Worm (Caenorhabditis elegans): Measurements from ENCODE around the gene D2023.6.

ce11 chrV:11818786-11819185 lies 8.4 kb upstream of the D2023.6 start:
- TF ChIP-seq pha-4 (tag; optimal IDR thresholded peaks at IDR 0.05): no peak
- TF ChIP-seq unc-62 (GFP tag; optimal IDR thresholded peaks at IDR 0.05): no peak
- no peak for TF ChIP-seq nhr-76 (tag; optimal IDR thresholded peaks at IDR 0.05)
- TF ChIP-seq unc-39 (tag; optimal IDR thresholded peaks at IDR 0.05): no peak
- no peak for TF ChIP-seq elt-1 (tag; optimal IDR thresholded peaks at IDR 0.05; ENCODE audit: borderline replicate concordance, insufficient read depth)
- no peak for TF ChIP-seq mep-1 (tag; optimal IDR thresholded peaks at IDR 0.05)
- no peak for TF ChIP-seq snpc-4 (tag; optimal IDR thresholded peaks at IDR 0.05)

All from whole organism, mixed stage, embryonic.